Fruit fly (Drosophila melanogaster): ENCODE results near the gene CG32079.
A peak's percentile ranks its signal among the peaks of the same experiment; 100 is the strongest.

DNA sequence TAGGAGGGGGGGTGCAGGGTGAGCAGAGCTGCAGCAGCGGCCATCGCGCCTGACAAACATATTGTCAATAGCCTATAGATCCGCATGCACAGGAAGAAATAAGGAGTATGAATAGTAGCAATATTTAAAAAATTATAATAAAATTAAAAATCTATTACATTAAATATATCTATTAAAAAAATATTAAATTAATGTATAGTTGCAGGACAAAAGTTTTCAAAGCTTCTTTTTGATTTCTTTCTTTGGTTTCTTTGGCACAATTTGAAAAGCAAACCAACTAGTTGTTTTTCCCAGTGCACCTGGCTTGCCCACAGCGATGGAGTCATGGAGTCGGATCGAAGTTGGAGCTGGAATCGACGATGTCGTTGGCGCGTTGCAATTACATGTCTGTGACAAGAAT is 6.4 kb downstream of the CG32079 start:
- TF ChIP-seq CG8119 (GFP tag; IDR thresholded peaks at IDR 0.05) = peak; percentile 77
- peak; percentile 62 for TF ChIP-seq Ets96B (tag; optimal IDR thresholded peaks at IDR 0.05)
- TF ChIP-seq Lpt (GFP tag; optimal IDR thresholded peaks at IDR 0.05) = peak; percentile 25
- no peak for TF ChIP-seq pdm3 (GFP tag; optimal IDR thresholded peaks at IDR 0.05)
- peak; percentile 79 for TF ChIP-seq Eip78C (GFP tag)
- TF ChIP-seq CG8632 (GFP tag; optimal IDR thresholded peaks at IDR 0.05) = peak; percentile 45
